Worm (Caenorhabditis elegans) whole organism, L3 larva: ENCODE results near the gene unc-96.
A peak's percentile ranks its signal among the peaks of the same experiment; 100 is the strongest.

Experiments used
- R02D3.7 ChIP-seq: fragments of 150-350 bp; optimal IDR thresholded peaks from 2 replicates; lab custom pipeline; 2014; ENCODE audit warnings: missing biosample characterization, missing genetic modification characterization
- ZK546.5 ChIP-seq: sonication (generic microtip); optimal IDR thresholded peaks from 2 replicates; lab custom pipeline; 2017; ENCODE audit warnings: missing biosample characterization, missing genetic modification characterization
- aly-2 ChIP-seq: fragments of 150-350 bp; optimal IDR thresholded peaks from 2 replicates; lab custom pipeline; 2014; ENCODE audit warnings: missing biosample characterization, missing genetic modification characterization
- ama-1 ChIP-seq: fragments of 150-350 bp; optimal IDR thresholded peaks from 2 replicates; lab custom pipeline; 2018
- ceh-16 ChIP-seq: sonication (generic microtip); optimal IDR thresholded peaks from 2 replicates; lab custom pipeline; 2017; ENCODE audit warnings: missing biosample characterization, missing genetic modification characterization
- ceh-28 ChIP-seq: fragments of 150-350 bp; optimal IDR thresholded peaks from 2 replicates; lab custom pipeline; 2014; ENCODE audit warnings: missing biosample characterization, missing genetic modification reagents, missing genetic modification characterization
- ceh-82 ChIP-seq: fragments of 150-350 bp; optimal IDR thresholded peaks from 2 replicates; lab custom pipeline; 2014; ENCODE audit warnings: missing biosample characterization, missing genetic modification characterization
- ceh-9 ChIP-seq: sonication (generic microtip); optimal IDR thresholded peaks from 2 replicates; lab custom pipeline; 2018; ENCODE audit warnings: missing biosample characterization, missing genetic modification characterization
- daf-12 ChIP-seq: fragments of 150-350 bp; optimal IDR thresholded peaks from 2 replicates; lab custom pipeline; 2014; ENCODE audit warnings: missing biosample characterization, missing genetic modification reagents, missing genetic modification characterization
- egl-27 ChIP-seq: sonication (generic microtip); optimal IDR thresholded peaks from 4 replicates; lab custom pipeline; 2017; ENCODE audit warnings: missing biosample characterization, missing genetic modification reagents, missing genetic modification characterization
- egl-5 ChIP-seq: fragments of 150-350 bp; optimal IDR thresholded peaks from 2 replicates; lab custom pipeline; 2017; ENCODE audit warnings: missing biosample characterization, missing genetic modification reagents, missing genetic modification characterization, inconsistent platforms
- elt-1 ChIP-seq: fragments of 150-350 bp; optimal IDR thresholded peaks from 2 replicates; lab custom pipeline; 2014; ENCODE audit warnings: missing biosample characterization, missing genetic modification characterization
- elt-2 ChIP-seq: sonication (generic microtip); optimal IDR thresholded peaks from 2 replicates; lab custom pipeline; 2016; ENCODE audit warnings: missing genetic modification reagents, mild to moderate bottlenecking, missing genetic modification characterization, missing compliant biosample characterization
- elt-3 ChIP-seq, 3 experiments: fragments of 150-350 bp in 1 of 3; sonication (generic microtip) in 2 of 3; optimal IDR thresholded peaks; 2 replicates in 2 of 3; 4 replicates in 1 of 3; lab custom pipeline; 2014 to 2017; ENCODE audit warnings: missing biosample characterization in 3 of 3, missing genetic modification characterization in 3 of 3
- eor-1 ChIP-seq, 2 experiments: fragments of 150-350 bp; optimal IDR thresholded peaks; 2 replicates each; lab custom pipeline; 2014 to 2018; ENCODE audit warnings: missing biosample characterization in 2 of 2, missing genetic modification characterization in 2 of 2
- fkh-10 ChIP-seq: sonication (generic microtip); optimal IDR thresholded peaks from 2 replicates; lab custom pipeline; 2017; ENCODE audit warnings: missing biosample characterization, missing genetic modification reagents, missing genetic modification characterization
- fkh-2 ChIP-seq: fragments of 150-350 bp; optimal IDR thresholded peaks from 2 replicates; lab custom pipeline; 2014; ENCODE audit warnings: missing biosample characterization, missing genetic modification reagents, missing genetic modification characterization
- fos-1 ChIP-seq: fragments of 150-350 bp; optimal IDR thresholded peaks from 2 replicates; lab custom pipeline; 2014; ENCODE audit warnings: missing biosample characterization, missing genetic modification characterization
- hmg-11 ChIP-seq: sonication (generic microtip); optimal IDR thresholded peaks from 2 replicates; lab custom pipeline; 2016; ENCODE audit warnings: missing genetic modification characterization, missing compliant biosample characterization
- jun-1 ChIP-seq: fragments of 150-350 bp; optimal IDR thresholded peaks from 2 replicates; lab custom pipeline; 2014; ENCODE audit warnings: missing biosample characterization, missing genetic modification reagents, missing genetic modification characterization
- lin-15B ChIP-seq: fragments of 150-350 bp; optimal IDR thresholded peaks from 2 replicates; lab custom pipeline; 2014; ENCODE audit warnings: missing biosample characterization, missing genetic modification characterization
- lin-39 ChIP-seq: fragments of 150-350 bp; optimal IDR thresholded peaks from 2 replicates; lab custom pipeline; 2018; ENCODE audit warnings: missing biosample characterization, missing genetic modification reagents, missing genetic modification characterization
- lsy-12 ChIP-seq: sonication (generic microtip); optimal IDR thresholded peaks from 2 replicates; lab custom pipeline; 2016; ENCODE audit warnings: mild to moderate bottlenecking, missing genetic modification characterization, missing compliant biosample characterization
- mdl-1 ChIP-seq: fragments of 150-350 bp; optimal IDR thresholded peaks from 2 replicates; lab custom pipeline; 2014; ENCODE audit warnings: missing biosample characterization, missing genetic modification characterization
- mml-1 ChIP-seq: fragments of 150-350 bp; sonication (generic microtip); optimal IDR thresholded peaks from 3 replicates; lab custom pipeline; 2014; ENCODE audit warnings: missing biosample characterization, missing genetic modification characterization
- nfya-1 ChIP-seq: sonication (generic microtip); optimal IDR thresholded peaks from 2 replicates; lab custom pipeline; 2017; ENCODE audit warnings: missing genetic modification characterization, mild to moderate bottlenecking, missing compliant biosample characterization, antibody characterized with exemption, moderate library complexity; ENCODE audit not compliant: insufficient read depth
- nhr-11 ChIP-seq: fragments of 150-350 bp; optimal IDR thresholded peaks from 2 replicates; lab custom pipeline; 2014; ENCODE audit warnings: missing biosample characterization, missing genetic modification characterization
- nhr-12 ChIP-seq: fragments of 150-350 bp; optimal IDR thresholded peaks from 2 replicates; lab custom pipeline; 2014; ENCODE audit warnings: missing biosample characterization, missing genetic modification characterization
- nhr-23 ChIP-seq: fragments of 150-350 bp; optimal IDR thresholded peaks from 2 replicates; lab custom pipeline; 2014; ENCODE audit warnings: missing biosample characterization, missing genetic modification reagents, missing genetic modification characterization
- nhr-237 ChIP-seq: fragments of 150-350 bp; optimal IDR thresholded peaks from 2 replicates; lab custom pipeline; 2014; ENCODE audit warnings: missing biosample characterization, missing genetic modification characterization
- nhr-25 ChIP-seq: sonication (generic microtip); optimal IDR thresholded peaks from 2 replicates; lab custom pipeline; 2017; ENCODE audit warnings: missing biosample characterization, missing genetic modification characterization
- nhr-28 ChIP-seq: fragments of 150-350 bp; optimal IDR thresholded peaks from 2 replicates; lab custom pipeline; 2014; ENCODE audit warnings: missing biosample characterization, missing genetic modification characterization
- nhr-43 ChIP-seq: sonication (generic microtip); optimal IDR thresholded peaks from 2 replicates; lab custom pipeline; 2016; ENCODE audit warnings: mild to moderate bottlenecking, missing genetic modification characterization, missing compliant biosample characterization; ENCODE audit not compliant: poor library complexity, severe bottlenecking
- nhr-67 ChIP-seq: fragments of 150-350 bp; optimal IDR thresholded peaks from 2 replicates; lab custom pipeline; 2014; ENCODE audit warnings: missing biosample characterization, missing genetic modification characterization
- nhr-76 ChIP-seq: fragments of 150-350 bp; sonication (generic microtip); optimal IDR thresholded peaks from 5 replicates; lab custom pipeline; 2014; ENCODE audit warnings: missing biosample characterization, missing genetic modification characterization
- nhr-77 ChIP-seq: fragments of 150-350 bp; optimal IDR thresholded peaks from 2 replicates; lab custom pipeline; 2014; ENCODE audit warnings: missing biosample characterization, missing genetic modification characterization
- pha-4 ChIP-seq: fragments of 150-350 bp; optimal IDR thresholded peaks from 2 replicates; lab custom pipeline; 2014; ENCODE audit warnings: missing biosample characterization, missing genetic modification reagents, missing genetic modification characterization
- pqm-1 ChIP-seq: fragments of 150-350 bp; optimal IDR thresholded peaks from 2 replicates; lab custom pipeline; 2017; ENCODE audit warnings: missing biosample characterization, missing genetic modification characterization, inconsistent platforms
- sea-2 ChIP-seq: fragments of 150-350 bp; sonication (generic microtip); optimal IDR thresholded peaks from 4 replicates; lab custom pipeline; 2014; ENCODE audit warnings: missing biosample characterization, missing genetic modification reagents, missing genetic modification characterization
- skn-1 ChIP-seq: fragments of 150-350 bp; optimal IDR thresholded peaks from 2 replicates; lab custom pipeline; 2014; ENCODE audit warnings: missing biosample characterization, missing genetic modification characterization
- snpc-4 ChIP-seq: fragments of 150-350 bp; optimal IDR thresholded peaks from 2 replicates; lab custom pipeline; 2014; ENCODE audit warnings: missing biosample characterization, missing genetic modification characterization
- tbx-2 ChIP-seq: sonication (generic microtip); optimal IDR thresholded peaks from 2 replicates; lab custom pipeline; 2016; ENCODE audit warnings: mild to moderate bottlenecking, missing genetic modification characterization, missing compliant biosample characterization
- unc-39 ChIP-seq: sonication (generic microtip); optimal IDR thresholded peaks from 4 replicates; lab custom pipeline; 2017; ENCODE audit warnings: missing biosample characterization, missing genetic modification characterization
- unc-62 ChIP-seq: fragments of 150-350 bp; sonication (generic microtip); optimal IDR thresholded peaks from 4 replicates; lab custom pipeline; 2014; ENCODE audit warnings: missing biosample characterization, missing genetic modification reagents, missing genetic modification characterization
- zag-1 ChIP-seq: fragments of 150-350 bp; optimal IDR thresholded peaks from 2 replicates; lab custom pipeline; 2014; ENCODE audit warnings: missing biosample characterization, missing genetic modification characterization
- ztf-11 ChIP-seq: fragments of 150-350 bp; optimal IDR thresholded peaks from 2 replicates; lab custom pipeline; 2014; ENCODE audit warnings: missing biosample characterization, missing genetic modification characterization
- ztf-4 ChIP-seq: fragments of 150-350 bp; optimal IDR thresholded peaks from 2 replicates; lab custom pipeline; 2014; ENCODE audit warnings: missing biosample characterization, missing genetic modification characterization

unc-96 gene

ce11 chrX:573270-573669 is 47.8 kb downstream of the unc-96 start:
- TF ChIP-seq tbx-2 (tag; lab: Kevin White, UChicago) (no peak), ceh-28 (tag; lab: Kevin White, UChicago) (peak; percentile 38), pha-4 (tag; lab: Kevin White, UChicago) (peak; percentile 72), nhr-23 (tag; lab: Kevin White, UChicago) (peak; percentile 40), unc-62 (GFP tag; lab: Kevin White, UChicago) (no peak), ceh-82 (no peak), R02D3.7 (no peak), ceh-9 (tag; lab: Kevin White, UChicago) (no peak), ZK546.5 (tag; lab: Kevin White, UChicago) (no peak), lsy-12 (tag; lab: Kevin White, UChicago) (no peak), eor-1 (tag; optimal IDR thresholded peaks at IDR 0.05; lab: Kevin White, UChicago) (no peak), hmg-11 (tag; lab: Kevin White, UChicago) (peak; percentile 2), elt-1 (tag; lab: Kevin White, UChicago) (no peak), egl-5 (tag; lab: Kevin White, UChicago) (peak; percentile 64), daf-12 (tag; lab: Kevin White, UChicago) (no peak), zag-1 (tag; lab: Kevin White, UChicago) (no peak), sea-2 (GFP tag; lab: Kevin White, UChicago) (no peak), jun-1 (tag; lab: Kevin White, UChicago) (no peak), unc-39 (no peak), elt-3 (tag; optimal IDR thresholded peaks at IDR 0.05; lab: Kevin White, UChicago) (no peak), elt-2 (tag; lab: Kevin White, UChicago) (no peak), skn-1 (tag; lab: Kevin White, UChicago) (peak; percentile 12), aly-2 (tag; lab: Kevin White, UChicago) (no peak), fos-1 (tag; lab: Kevin White, UChicago) (no peak), ceh-16 (no peak), nfya-1 (tag; lab: Kevin White, UChicago) (peak; percentile 52), fkh-10 (GFP tag; lab: Kevin White, UChicago) (peak; percentile 20), nhr-76 (no peak), nhr-237 (tag; lab: Kevin White, UChicago) (no peak), nhr-11 (tag; lab: Kevin White, UChicago) (no peak), snpc-4 (tag; lab: Kevin White, UChicago) (no peak), nhr-77 (tag; lab: Kevin White, UChicago) (no peak), ztf-4 (no peak), pqm-1 (tag; lab: Kevin White, UChicago) (no peak), mml-1 (no peak), fkh-2 (tag; lab: Kevin White, UChicago) (no peak), mdl-1 (no peak), ama-1 (lab: Kevin White, UChicago) (no peak), egl-27 (no peak), nhr-12 (no peak), lin-39 (peak; percentile 61), lin-15B (tag; lab: Kevin White, UChicago) (no peak), nhr-67 (tag; lab: Kevin White, UChicago) (no peak), ztf-11 (tag; lab: Kevin White, UChicago) (no peak), nhr-43 (tag; lab: Kevin White, UChicago) (no peak), nhr-28 (tag; lab: Kevin White, UChicago) (no peak), nhr-25 (peak; percentile 18)

ce11 chrX:572601-573000 is 48.5 kb downstream of the unc-96 start, which contains the start of gene mrp-2:
Gene mrp-2 (minus strand): TSS chrX:572701.
- TF ChIP-seq mdl-1 (no peak), egl-27 (no peak), nhr-11 (tag; lab: Kevin White, UChicago) (no peak), elt-2 (tag; lab: Kevin White, UChicago) (no peak), ceh-16 (no peak), nhr-67 (tag; lab: Kevin White, UChicago) (no peak), fos-1 (tag; lab: Kevin White, UChicago) (no peak), ceh-82 (no peak), eor-1 (tag; optimal IDR thresholded peaks at IDR 0.05; lab: Kevin White, UChicago) (no peak), nhr-76 (no peak)
